Fruit fly (Drosophila melanogaster): Measurements from ENCODE around the gene Hsp60A.

Hsp60A gene

DNA sequence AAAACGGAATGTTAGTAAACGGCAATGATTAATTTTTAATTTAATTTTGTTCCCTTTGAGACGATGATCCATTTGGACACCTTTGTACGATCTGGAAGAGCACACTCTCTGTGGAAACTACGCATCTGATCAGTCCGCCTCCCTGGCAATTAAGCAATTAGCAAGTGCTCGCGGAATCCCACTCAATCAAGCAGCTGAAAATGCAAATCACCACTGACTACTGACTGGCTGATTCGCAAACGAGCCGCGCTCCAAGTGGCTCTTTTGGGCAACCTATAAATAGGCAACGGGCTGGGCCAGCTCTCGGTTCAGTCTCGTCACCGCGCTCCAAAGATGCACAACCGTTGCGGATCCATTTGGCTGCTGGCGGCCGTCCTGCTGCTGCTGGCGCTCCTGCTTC, 35.5 kb downstream of the Hsp60A start, which contains the start of gene CG15201:
CG15201 (plus strand) TSS at position 301 of the 400 bp plus-strand sequence.
- TF ChIP-seq Ptx1 (GFP tag; IDR thresholded peaks at IDR 0.05): no peak
- TF ChIP-seq eve (GFP tag; optimal IDR thresholded peaks at IDR 0.05): no peak
- no peak for TF ChIP-seq CG4424 (GFP tag; optimal IDR thresholded peaks at IDR 0.05)
- TF ChIP-seq z (GFP tag; IDR thresholded peaks at IDR 0.05): 0 out of 3 replicates have a peak, but pooled peaks have one; percentile 25
- no peak for TF ChIP-seq hth (optimal IDR thresholded peaks at IDR 0.05)
- TF ChIP-seq Rfx (GFP tag; IDR thresholded peaks at IDR 0.05): no peak
- no peak for TF ChIP-seq CG2712 (tag; optimal IDR thresholded peaks at IDR 0.05)
- no peak for TF ChIP-seq TFAM (GFP tag; optimal IDR thresholded peaks at IDR 0.05)

DNA sequence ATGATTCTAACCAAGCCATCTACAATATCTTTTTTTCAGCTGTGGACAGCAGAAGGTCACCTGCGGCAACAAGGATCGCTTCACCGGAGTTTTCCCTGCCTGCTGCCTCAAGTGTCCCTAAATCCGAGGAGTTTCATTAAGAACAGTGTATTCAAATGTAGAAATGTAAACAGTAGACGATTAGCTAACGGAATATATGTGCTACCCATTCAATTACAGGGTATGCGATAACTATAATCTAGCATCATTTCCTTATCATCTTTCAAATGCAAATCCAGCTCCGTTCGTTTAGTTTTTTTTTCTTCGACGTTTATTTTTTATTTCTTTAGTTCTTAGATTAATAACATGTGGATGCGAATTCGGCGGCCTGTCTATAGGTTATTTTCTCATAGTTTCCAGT, 36.3 kb downstream of the Hsp60A start:
- no peak for TF ChIP-seq Six4 (GFP tag; optimal IDR thresholded peaks at IDR 0.05)
- no peak for TF ChIP-seq Usf (GFP tag; optimal IDR thresholded peaks at IDR 0.05)
- TF ChIP-seq pho (GFP tag; optimal IDR thresholded peaks at IDR 0.05): no peak
- 0 out of 3 replicates have a peak, but pooled peaks have one; percentile 63 for TF ChIP-seq CG2199 (GFP tag; IDR thresholded peaks at IDR 0.05)
- TF ChIP-seq Hmr (GFP tag; optimal IDR thresholded peaks at IDR 0.05): no peak
- TF ChIP-seq CG31365 (tag; optimal IDR thresholded peaks at IDR 0.05): no peak
- TF ChIP-seq CG7372 (GFP tag; IDR thresholded peaks at IDR 0.05): no peak
- no peak for TF ChIP-seq CG1024 (GFP tag; IDR thresholded peaks at IDR 0.05)
- no peak for TF ChIP-seq tgo (GFP tag; IDR thresholded peaks at IDR 0.05)
- no peak for TF ChIP-seq ci (GFP tag; IDR thresholded peaks at IDR 0.05)
- no peak for TF ChIP-seq Dbx (GFP tag; IDR thresholded peaks at IDR 0.05)
- no peak for TF ChIP-seq aop (GFP tag; IDR thresholded peaks at IDR 0.05)
- no peak for TF ChIP-seq CG32767 (GFP tag; IDR thresholded peaks at IDR 0.05)
- TF ChIP-seq CG14860 (GFP tag; IDR thresholded peaks at IDR 0.05; ENCODE audit: partially characterized antibody): peak; percentile 50; the same call in 1 of the 3 replicates
- TF ChIP-seq sob (GFP tag; IDR thresholded peaks at IDR 0.05): no peak
- no peak for TF ChIP-seq BEAF-32 (GFP tag; optimal IDR thresholded peaks at IDR 0.05)
- TF ChIP-seq CG34422 (GFP tag; IDR thresholded peaks at IDR 0.05): no peak
- TF ChIP-seq sna (GFP tag; IDR thresholded peaks at IDR 0.05; ENCODE audit: partially characterized antibody): no peak
- TF ChIP-seq dmrt11E (tag; optimal IDR thresholded peaks at IDR 0.05): no peak
- TF ChIP-seq wdn (GFP tag; IDR thresholded peaks at IDR 0.05): no peak
- 0 out of 3 replicates have a peak, but pooled peaks have one; percentile 33 for TF ChIP-seq CG7963 (GFP tag; IDR thresholded peaks at IDR 0.05; ENCODE audit: partially characterized antibody)
- TF ChIP-seq Sry-δ (GFP tag; optimal IDR thresholded peaks at IDR 0.05): no peak
- no peak for TF ChIP-seq CG14441 (GFP tag; IDR thresholded peaks at IDR 0.05)
- TF ChIP-seq CG10979 (tag; optimal IDR thresholded peaks at IDR 0.05): no peak
- TF ChIP-seq CG16813 (GFP tag; IDR thresholded peaks at IDR 0.05; ENCODE audit: partially characterized antibody): peak; percentile 56
- peak; percentile 43 for TF ChIP-seq D19B (GFP tag; optimal IDR thresholded peaks at IDR 0.05)
- TF ChIP-seq CG6689 (GFP tag; IDR thresholded peaks at IDR 0.05): no peak
- no peak for TF ChIP-seq nau (GFP tag; optimal IDR thresholded peaks at IDR 0.05)
- no peak for TF ChIP-seq gt (GFP tag; IDR thresholded peaks at IDR 0.05)
- no peak for TF ChIP-seq disco-r (GFP tag; optimal IDR thresholded peaks at IDR 0.05)
- no peak for TF ChIP-seq CG4854 (GFP tag; optimal IDR thresholded peaks at IDR 0.05)
- no peak for TF ChIP-seq CG5180 (GFP tag; optimal IDR thresholded peaks at IDR 0.05)
- no peak for TF ChIP-seq Sox100B (GFP tag; optimal IDR thresholded peaks at IDR 0.05)
- no peak for TF ChIP-seq bowl (GFP tag; IDR thresholded peaks at IDR 0.05)
- no peak for TF ChIP-seq gro (GFP tag; optimal IDR thresholded peaks at IDR 0.05)
- no peak for TF ChIP-seq CG10274 (GFP tag; optimal IDR thresholded peaks at IDR 0.05)
- TF ChIP-seq vnd (GFP tag; IDR thresholded peaks at IDR 0.05; ENCODE audit: partially characterized antibody): 0 out of 3 replicates have a peak, but pooled peaks have one; percentile 16
- TF ChIP-seq CG9727 (GFP tag; optimal IDR thresholded peaks at IDR 0.05): no peak
- TF ChIP-seq peb (GFP tag; IDR thresholded peaks at IDR 0.05): no peak
- TF ChIP-seq CHES-1-like (GFP tag; optimal IDR thresholded peaks at IDR 0.05): no peak
- no peak for TF ChIP-seq ranshi (GFP tag; IDR thresholded peaks at IDR 0.05)
- TF ChIP-seq fd64A (GFP tag; optimal IDR thresholded peaks at IDR 0.05): no peak
